Worm (Caenorhabditis elegans) whole organism, L4 larva: ENCODE measurements around the gene pmp-3.

ENCODE experiments used
- D1046.2 ChIP-seq: fragments of 200-800 bp; sonication (Bioruptor generic); IDR thresholded peaks from 2 replicates; pipeline ENCODE4 v1.3.6; 2022; ENCODE audit warnings: missing genetic modification characterization, missing compliant biosample characterization
- F10B5.3 ChIP-seq: sonication (generic microtip); optimal IDR thresholded peaks from 2 replicates; lab custom pipeline; 2016; ENCODE audit warnings: mild to moderate bottlenecking, missing genetic modification characterization, missing compliant biosample characterization
- F44E2.7 ChIP-seq: fragments of 200-800 bp; sonication (Bioruptor generic); IDR thresholded peaks from 2 replicates; pipeline ENCODE4 v2.1.2; 2022; ENCODE audit warnings: missing genetic modification characterization, missing compliant biosample characterization
- R02D3.7 ChIP-seq: fragments of 150-350 bp; sonication (generic microtip); optimal IDR thresholded peaks from 3 replicates; lab custom pipeline; 2014; ENCODE audit warnings: missing biosample characterization, missing genetic modification characterization
- T26A8.4 ChIP-seq: fragments of 200-800 bp; sonication (Bioruptor generic); IDR thresholded peaks from 2 replicates; pipeline ENCODE4 v1.3.6; 2022; ENCODE audit warnings: missing genetic modification characterization, missing compliant biosample characterization
- Y105C5A.15 ChIP-seq: fragments of 200-800 bp; sonication (Bioruptor generic); IDR thresholded peaks from 2 replicates; pipeline ENCODE4 v1.3.6; 2022; ENCODE audit warnings: missing genetic modification characterization, missing compliant biosample characterization
- Y48G9A.11 ChIP-seq: fragments of 200-800 bp; sonication (Bioruptor generic); IDR thresholded peaks from 2 replicates; pipeline ENCODE4 v1.3.6; 2022; ENCODE audit warnings: missing genetic modification reagents, missing genetic modification characterization, missing compliant biosample characterization
- ZK546.5 ChIP-seq, 2 experiments: sonication (generic microtip); optimal IDR thresholded peaks; 2 replicates each; lab custom pipeline; 2017; ENCODE audit warnings: missing biosample characterization in 2 of 2, missing genetic modification characterization in 2 of 2
- aha-1 ChIP-seq: fragments of 150-350 bp; peaks from one replicate; lab custom pipeline; 2014; ENCODE audit warnings: missing biosample characterization, missing genetic modification characterization
- attf-4 ChIP-seq: sonication (generic microtip); optimal IDR thresholded peaks from 3 replicates; lab custom pipeline; 2017; ENCODE audit warnings: missing biosample characterization, missing genetic modification characterization
- ceh-44 ChIP-seq: fragments of 200-800 bp; sonication (Bioruptor generic); IDR thresholded peaks from 2 replicates; pipeline ENCODE4 v1.3.6; 2022; ENCODE audit warnings: missing genetic modification reagents, missing genetic modification characterization, missing compliant biosample characterization
- ces-1 ChIP-seq: fragments of 150-350 bp; sonication (generic microtip); optimal IDR thresholded peaks from 4 replicates; lab custom pipeline; 2014; ENCODE audit warnings: missing biosample characterization, missing genetic modification reagents, missing genetic modification characterization
- cey-2 ChIP-seq: sonication (generic microtip); optimal IDR thresholded peaks from 3 replicates; lab custom pipeline; 2017; ENCODE audit warnings: missing genetic modification characterization, mild to moderate bottlenecking, missing compliant biosample characterization, antibody characterized with exemption, borderline replicate concordance; ENCODE audit not compliant: insufficient read depth
- ctbp-1 ChIP-seq: fragments of 200-800 bp; sonication (Bioruptor generic); IDR thresholded peaks from 2 replicates; pipeline ENCODE4 v1.3.6; 2022; ENCODE audit warnings: missing genetic modification reagents, missing genetic modification characterization, missing compliant biosample characterization
- daf-16 ChIP-seq, 3 experiments: sonication (generic microtip); optimal IDR thresholded peaks; 2 replicates each; lab custom pipeline; 2016 to 2017; ENCODE audit warnings: missing genetic modification characterization in 3 of 3, missing genetic modification reagents in 3 of 3, mild to moderate bottlenecking in 2 of 3, missing compliant biosample characterization in 2 of 3, missing biosample characterization in 1 of 3, moderate library complexity in 1 of 3
- dmd-8 ChIP-seq: fragments of 200-800 bp; sonication (Bioruptor generic); IDR thresholded peaks from 2 replicates; pipeline ENCODE4 v1.3.6; 2022; ENCODE audit warnings: missing genetic modification characterization, missing compliant biosample characterization
- dpl-1 ChIP-seq: fragments of 150-350 bp; optimal IDR thresholded peaks from 2 replicates; lab custom pipeline; 2014; ENCODE audit warnings: missing biosample characterization, missing genetic modification reagents, missing genetic modification characterization
- dve-1 ChIP-seq: sonication (generic microtip); optimal IDR thresholded peaks from 2 replicates; lab custom pipeline; 2017; ENCODE audit warnings: antibody characterized with exemption, mild to moderate bottlenecking, missing genetic modification characterization, missing compliant biosample characterization; ENCODE audit not compliant: insufficient read depth
- fos-1 ChIP-seq: fragments of 150-350 bp; optimal IDR thresholded peaks from 2 replicates; lab custom pipeline; 2014; ENCODE audit warnings: missing biosample characterization, missing genetic modification characterization
- gei-8 ChIP-seq: fragments of 200-800 bp; sonication (Bioruptor generic); optimal IDR thresholded peaks from 2 replicates; lab custom pipeline; 2018; ENCODE audit warnings: mild to moderate bottlenecking, missing genetic modification characterization, missing compliant biosample characterization
- hmg-1.1 ChIP-seq: fragments of 200-800 bp; sonication (Bioruptor generic); IDR thresholded peaks from 2 replicates; pipeline ENCODE4 v1.3.6; 2022; ENCODE audit warnings: missing genetic modification reagents, missing genetic modification characterization, missing compliant biosample characterization
- jun-1 ChIP-seq: fragments of 150-350 bp; optimal IDR thresholded peaks from 2 replicates; lab custom pipeline; 2014; ENCODE audit warnings: missing biosample characterization, missing genetic modification reagents, missing genetic modification characterization
- lim-7 ChIP-seq: fragments of 200-800 bp; sonication (Bioruptor generic); IDR thresholded peaks from 2 replicates; pipeline ENCODE4 v1.3.6; 2022; ENCODE audit warnings: missing genetic modification characterization, missing compliant biosample characterization
- lin-1 ChIP-seq: fragments of 200-800 bp; sonication (Bioruptor generic); IDR thresholded peaks from 2 replicates; pipeline ENCODE4 v1.3.6; 2022; ENCODE audit warnings: missing genetic modification reagents, missing genetic modification characterization, missing compliant biosample characterization
- lin-13 ChIP-seq: fragments of 150-350 bp; optimal IDR thresholded peaks from 2 replicates; lab custom pipeline; 2014; ENCODE audit warnings: missing biosample characterization, missing genetic modification reagents, missing genetic modification characterization
- lin-15B ChIP-seq: fragments of 150-350 bp; sonication (generic microtip); optimal IDR thresholded peaks from 3 replicates; lab custom pipeline; 2014; ENCODE audit warnings: missing biosample characterization, missing genetic modification characterization
- lin-39 ChIP-seq: fragments of 150-350 bp; optimal IDR thresholded peaks from 2 replicates; lab custom pipeline; 2014; ENCODE audit warnings: missing biosample characterization, missing genetic modification reagents, missing genetic modification characterization
- lsy-2 ChIP-seq, 2 experiments: fragments of 150-350 bp in 1 of 2; sonication (generic microtip) in 1 of 2; optimal IDR thresholded peaks; 2 replicates each; lab custom pipeline; 2014 to 2017; ENCODE audit warnings: missing biosample characterization in 2 of 2, missing genetic modification characterization in 2 of 2
- madf-5 ChIP-seq, 2 experiments: fragments of 200-800 bp; sonication (Bioruptor generic); IDR thresholded peaks; 2 replicates each; pipeline ENCODE4 v1.3.6; 2022; ENCODE audit warnings: missing compliant biosample characterization in 2 of 2, missing genetic modification characterization in 2 of 2
- mdt-29 ChIP-seq: fragments of 200-800 bp; sonication (Bioruptor generic); IDR thresholded peaks from 2 replicates; pipeline ENCODE4 v1.3.6; 2022; ENCODE audit warnings: missing genetic modification reagents, missing genetic modification characterization, missing compliant biosample characterization
- mes-2 ChIP-seq: sonication (generic microtip); optimal IDR thresholded peaks from 2 replicates; lab custom pipeline; 2016; ENCODE audit warnings: missing genotype, mild to moderate bottlenecking, missing genetic modification characterization, missing compliant biosample characterization; ENCODE audit not compliant: poor library complexity, severe bottlenecking
- nhr-10 ChIP-seq: fragments of 150-350 bp; optimal IDR thresholded peaks from 2 replicates; lab custom pipeline; 2014; ENCODE audit warnings: missing biosample characterization, missing genetic modification characterization
- nhr-11 ChIP-seq: fragments of 150-350 bp; optimal IDR thresholded peaks from 2 replicates; lab custom pipeline; 2014; ENCODE audit warnings: missing biosample characterization, missing genetic modification characterization
- nhr-237 ChIP-seq: sonication (generic microtip); optimal IDR thresholded peaks from 2 replicates; lab custom pipeline; 2017; ENCODE audit warnings: missing biosample characterization, missing genetic modification characterization
- nhr-41 ChIP-seq: fragments of 200-800 bp; sonication (Bioruptor generic); IDR thresholded peaks from 2 replicates; pipeline ENCODE4 v1.3.6; 2022; ENCODE audit warnings: missing genetic modification reagents, missing genetic modification characterization, missing compliant biosample characterization
- nhr-76 ChIP-seq: fragments of 150-350 bp; optimal IDR thresholded peaks from 2 replicates; lab custom pipeline; 2014; ENCODE audit warnings: missing biosample characterization, missing genetic modification characterization
- pha-4 ChIP-seq, 2 experiments: fragments of 150-350 bp in 1 of 2; fragments of 200-800 bp in 1 of 2; sonication (Bioruptor generic) in 1 of 2; IDR thresholded peaks in 1 of 2; optimal IDR thresholded peaks in 1 of 2; 2 replicates each; pipeline versions ENCODE4 v1.3.6 to Lab custom; 2014 to 2022; ENCODE audit warnings: missing genetic modification characterization in 2 of 2, missing genetic modification reagents in 2 of 2, missing biosample characterization in 1 of 2, missing compliant biosample characterization in 1 of 2
- php-3 ChIP-seq: fragments of 200-800 bp; sonication (Bioruptor generic); IDR thresholded peaks from 2 replicates; pipeline ENCODE4 v1.3.6; 2022; ENCODE audit warnings: missing genetic modification reagents, missing genetic modification characterization, missing compliant biosample characterization
- pqm-1 ChIP-seq: sonication (generic microtip); optimal IDR thresholded peaks from 2 replicates; lab custom pipeline; 2017; ENCODE audit warnings: missing biosample characterization, missing genetic modification characterization
- rbr-2 ChIP-seq: sonication (generic microtip); optimal IDR thresholded peaks from 2 replicates; lab custom pipeline; 2016; ENCODE audit warnings: missing genotype, missing genetic modification characterization, missing compliant biosample characterization
- spr-1 ChIP-seq: sonication (generic microtip); optimal IDR thresholded peaks from 2 replicates; lab custom pipeline; 2016; ENCODE audit warnings: mild to moderate bottlenecking, missing genetic modification characterization, missing compliant biosample characterization
- spr-3 ChIP-seq: fragments of 200-800 bp; sonication (Bioruptor generic); optimal IDR thresholded peaks from 2 replicates; lab custom pipeline; 2018; ENCODE audit warnings: mild to moderate bottlenecking, missing genetic modification characterization, missing compliant biosample characterization
- tag-97 ChIP-seq: fragments of 200-800 bp; sonication (Bioruptor generic); IDR thresholded peaks from 2 replicates; pipeline ENCODE4 v1.3.6; 2022; ENCODE audit warnings: missing genetic modification characterization, missing compliant biosample characterization
- tra-1 ChIP-seq: fragments of 200-800 bp; sonication (Bioruptor generic); IDR thresholded peaks from 2 replicates; pipeline ENCODE4 v1.3.6; 2022; ENCODE audit warnings: missing genetic modification reagents, missing genetic modification characterization, missing compliant biosample characterization
- unc-130 ChIP-seq: sonication (generic microtip); optimal IDR thresholded peaks from 2 replicates; lab custom pipeline; 2016; ENCODE audit warnings: missing genetic modification reagents, missing genetic modification characterization, missing compliant biosample characterization
- unc-39 ChIP-seq: sonication (generic microtip); optimal IDR thresholded peaks from 2 replicates; lab custom pipeline; 2017; ENCODE audit warnings: missing biosample characterization, missing genetic modification characterization
- zfp-3 ChIP-seq: fragments of 200-800 bp; sonication (Bioruptor generic); conservative IDR thresholded peaks from 2 replicates; pipeline ENCODE4 v1.3.6; 2022; ENCODE audit warnings: missing genetic modification reagents, missing genetic modification characterization, missing compliant biosample characterization
- zip-2 ChIP-seq: fragments of 150-350 bp; optimal IDR thresholded peaks from 2 replicates; lab custom pipeline; 2014; ENCODE audit warnings: missing biosample characterization, missing genetic modification characterization
- ztf-11 ChIP-seq: fragments of 150-350 bp; optimal IDR thresholded peaks from 2 replicates; lab custom pipeline; 2014; ENCODE audit warnings: missing biosample characterization, missing genetic modification characterization

Gene pmp-3

ce11 chrV:14688097-14688912, 41.8 kb downstream of the pmp-3 start, which contains the start of gene C47E8.11 (continued):
- TF ChIP-seq madf-5 (GFP tag; IDR thresholded peaks at IDR 0.05; lab: Robert Waterston, UW): no peak
- TF ChIP-seq attf-4 (tag; lab: Kevin White, UChicago): no peak
- TF ChIP-seq mes-2: no peak
- no peak for TF ChIP-seq daf-16 (GFP tag; optimal IDR thresholded peaks at IDR 0.05; lab: Kevin White, UChicago)
- TF ChIP-seq daf-16 (tag; optimal IDR thresholded peaks at IDR 0.05; lab: Kevin White, UChicago): peak; percentile 86
- no peak for TF ChIP-seq ceh-44 (GFP tag; lab: Robert Waterston, UW)
- TF ChIP-seq tra-1 (GFP tag; lab: Robert Waterston, UW): no peak
- TF ChIP-seq lin-13 (GFP tag; lab: Kevin White, UChicago): peak; percentile 91
- TF ChIP-seq lin-39 (tag; lab: Kevin White, UChicago): no peak
- no peak for TF ChIP-seq pqm-1 (tag; lab: Kevin White, UChicago)
- TF ChIP-seq nhr-10 (tag; lab: Kevin White, UChicago): no peak
- TF ChIP-seq pha-4 (GFP tag; IDR thresholded peaks at IDR 0.05; lab: Robert Waterston, UW): peak; percentile 51
- TF ChIP-seq pha-4 (tag; optimal IDR thresholded peaks at IDR 0.05; lab: Kevin White, UChicago): peak; percentile 67
- TF ChIP-seq zfp-3: peak; percentile 92
- TF ChIP-seq dpl-1: peak; percentile 9
- TF ChIP-seq ZK546.5 (tag; optimal IDR thresholded peaks at IDR 0.05; lab: Kevin White, UChicago): no peak
- peak in 1 of 2 experiments; percentile 87 for TF ChIP-seq lsy-2 (tag; optimal IDR thresholded peaks at IDR 0.05; lab: Kevin White, UChicago)
- no peak for TF ChIP-seq R02D3.7 (tag; lab: Kevin White, UChicago)
- TF ChIP-seq nhr-76 (tag; lab: Kevin White, UChicago): no peak
- TF ChIP-seq spr-1 (tag; lab: Kevin White, UChicago): peak; percentile 10
- no peak for TF ChIP-seq F10B5.3
- peak; percentile 77 for TF ChIP-seq T26A8.4 (GFP tag; lab: Robert Waterston, UW)
- no peak for TF ChIP-seq lin-1 (GFP tag; lab: Robert Waterston, UW)
- no peak; the same call in 1 of the 2 replicates for TF ChIP-seq Y105C5A.15
- no peak for TF ChIP-seq F44E2.7 (GFP tag; lab: Robert Waterston, UW)
- peak; percentile 98 for TF ChIP-seq aha-1 (tag; lab: Kevin White, UChicago)
- no peak for TF ChIP-seq unc-130 (GFP tag; lab: Kevin White, UChicago)
- TF ChIP-seq ztf-11 (tag; lab: Kevin White, UChicago): no peak
- TF ChIP-seq lim-7 (GFP tag; lab: Robert Waterston, UW): peak; percentile 65
- no peak for TF ChIP-seq ces-1 (GFP tag; lab: Kevin White, UChicago)
- TF ChIP-seq dmd-8 (GFP tag; lab: Robert Waterston, UW): no peak; the same call in 1 of the 2 replicates
- TF ChIP-seq hmg-1.1: peak; percentile 39
- peak; percentile 65 for TF ChIP-seq dve-1 (tag; lab: Kevin White, UChicago)
- no peak for TF ChIP-seq tag-97 (GFP tag; lab: Robert Waterston, UW)
- TF ChIP-seq nhr-41 (GFP tag; lab: Robert Waterston, UW): 0 out of 2 replicates have a peak, but pooled peaks have one; percentile 14
- no peak for TF ChIP-seq mdt-29 (GFP tag; lab: Robert Waterston, UW)
- TF ChIP-seq unc-39: no peak
- peak; percentile 64; the same call in 1 of the 2 replicates for TF ChIP-seq Y48G9A.11
- no peak for TF ChIP-seq gei-8
- peak; percentile 27 for TF ChIP-seq spr-3
- no peak for TF ChIP-seq zip-2 (tag; lab: Kevin White, UChicago)
- TF ChIP-seq rbr-2 (tag; lab: Kevin White, UChicago): peak; percentile 3
- no peak for TF ChIP-seq D1046.2 (GFP tag; lab: Robert Waterston, UW)
- no peak for TF ChIP-seq fos-1 (tag; lab: Kevin White, UChicago)
- peak; percentile 11; the same call in 1 of the 2 replicates for TF ChIP-seq ctbp-1 (GFP tag; lab: Robert Waterston, UW)
- 0 out of 2 replicates have a peak, but pooled peaks have one; percentile 35 for TF ChIP-seq php-3
- TF ChIP-seq nhr-11: no peak
- TF ChIP-seq nhr-237 (tag; lab: Kevin White, UChicago): no peak
- no peak for TF ChIP-seq lin-15B (tag; lab: Kevin White, UChicago)
- no peak for TF ChIP-seq jun-1 (tag; lab: Kevin White, UChicago)
- TF ChIP-seq cey-2 (tag; lab: Kevin White, UChicago): no peak
